Fruit fly (Drosophila melanogaster): Measurements from ENCODE around the gene CG4267.

- TF ChIP-seq kay (GFP tag; ENCODE audit: borderline replicate concordance) (no peak), cnc (optimal IDR thresholded peaks at IDR 0.05) (no peak), CG14711 (tag; optimal IDR thresholded peaks at IDR 0.05) (no peak), cic (GFP tag; optimal IDR thresholded peaks at IDR 0.05) (no peak), Clk (GFP tag; optimal IDR thresholded peaks at IDR 0.05) (no peak), CG7101 (tag; optimal IDR thresholded peaks at IDR 0.05) (no peak), ovo (GFP tag; optimal IDR thresholded peaks at IDR 0.05) (no peak), pad (GFP tag; optimal IDR thresholded peaks at IDR 0.05) (no peak)
Observed at dm6 chr2L:2240493-2240892, 1.7 kb upstream of the CG4267 start, which contains the start of gene Tengl1.
